Fruit fly (Drosophila melanogaster) whole organism, embryonic: ENCODE measurements around the gene Iris.

Experiments used
- Antp ChIP-seq: fragments of 200-800 bp; sonication (Bioruptor generic); optimal IDR thresholded peaks from 3 replicates; lab custom pipeline; 2016; ENCODE audit warnings: missing biosample characterization, missing genetic modification characterization
- Atf3 ChIP-seq: fragments of 200-800 bp; sonication (Bioruptor generic); optimal IDR thresholded peaks from 3 replicates; lab custom pipeline; 2016; ENCODE audit warnings: missing biosample characterization, missing genetic modification characterization
- Blimp-1 ChIP-seq: fragments of 200-800 bp; sonication (Bioruptor generic); optimal IDR thresholded peaks from 3 replicates; lab custom pipeline; 2018; ENCODE audit warnings: missing biosample characterization, missing genetic modification characterization, mild to moderate bottlenecking, moderate library complexity, missing genetic modification reagents
- CG11247 ChIP-seq: fragments of 200-800 bp; sonication (Bioruptor generic); IDR thresholded peaks from 2 replicates; pipeline ENCODE4 v1.3.6; 2022; ENCODE audit warnings: missing biosample characterization, missing genetic modification characterization
- CG11560 ChIP-seq: fragments of 200-800 bp; sonication (Bioruptor generic); IDR thresholded peaks from 3 replicates; pipeline ENCODE4 v1.3.6; 2022; ENCODE audit warnings: missing biosample characterization, missing genetic modification characterization
- CG12219 ChIP-seq: fragments of 200-800 bp; sonication (Bioruptor generic); optimal IDR thresholded peaks from 3 replicates; lab custom pipeline; 2018; ENCODE audit warnings: missing biosample characterization, mild to moderate bottlenecking, missing genetic modification characterization
- CG12391 ChIP-seq: fragments of 200-800 bp; sonication (Bioruptor generic); optimal IDR thresholded peaks from 3 replicates; lab custom pipeline; 2018; ENCODE audit warnings: missing biosample characterization, mild to moderate bottlenecking, missing genetic modification characterization, moderate library complexity
- CG13287 ChIP-seq: fragments of 200-800 bp; sonication (Bioruptor generic); IDR thresholded peaks from 2 replicates; pipeline ENCODE4 v1.3.6; 2022; ENCODE audit warnings: missing biosample characterization, missing genetic modification characterization; ENCODE audit not compliant: partially characterized antibody
- CG13624 ChIP-seq: fragments of 200-800 bp; sonication (Bioruptor generic); optimal IDR thresholded peaks from 2 replicates; lab custom pipeline; 2016; ENCODE audit warnings: missing biosample characterization, missing genetic modification characterization
- CG14965 ChIP-seq: fragments of 200-800 bp; sonication (Bioruptor generic); optimal IDR thresholded peaks from 2 replicates; lab custom pipeline; 2016; ENCODE audit warnings: missing biosample characterization, missing genetic modification characterization, borderline replicate concordance
- CG15269 ChIP-seq: fragments of 200-800 bp; sonication (Bioruptor generic); optimal IDR thresholded peaks from 2 replicates; lab custom pipeline; 2018; ENCODE audit warnings: missing biosample characterization, mild to moderate bottlenecking, missing genetic modification characterization, moderate library complexity
- CG17802 ChIP-seq: fragments of 200-800 bp; sonication (Bioruptor generic); optimal IDR thresholded peaks from 2 replicates; lab custom pipeline; 2018; ENCODE audit warnings: missing biosample characterization, mild to moderate bottlenecking, missing genetic modification characterization, moderate library complexity
- CG2202 ChIP-seq: fragments of 200-800 bp; sonication (Bioruptor generic); optimal IDR thresholded peaks from 2 replicates; lab custom pipeline; 2018; ENCODE audit warnings: missing biosample characterization, mild to moderate bottlenecking, missing genetic modification characterization
- CG33213 ChIP-seq: fragments of 200-800 bp; sonication (Bioruptor generic); optimal IDR thresholded peaks from 3 replicates; lab custom pipeline; 2016; ENCODE audit warnings: missing biosample characterization, missing genetic modification characterization
- CG42726 ChIP-seq: fragments of 200-800 bp; sonication (Bioruptor generic); IDR thresholded peaks from 2 replicates; pipeline ENCODE4 v1.3.6; 2022; ENCODE audit warnings: missing biosample characterization, missing genetic modification characterization; ENCODE audit not compliant: partially characterized antibody
- CG4404 ChIP-seq: fragments of 200-800 bp; sonication (Bioruptor generic); IDR thresholded peaks from 2 replicates; pipeline ENCODE4 v1.3.6; 2022; ENCODE audit warnings: missing biosample characterization, missing genetic modification characterization
- CG5180 ChIP-seq: fragments of 200-800 bp; sonication (Bioruptor generic); optimal IDR thresholded peaks from 3 replicates; lab custom pipeline; 2017; ENCODE audit warnings: missing biosample characterization, missing genetic modification characterization, mild to moderate bottlenecking, moderate library complexity, missing genetic modification reagents
- CG5953 ChIP-seq: fragments of 200-800 bp; sonication (Bioruptor generic); IDR thresholded peaks from 2 replicates; pipeline ENCODE4 v1.3.6; 2022; ENCODE audit warnings: missing biosample characterization, missing genetic modification characterization
- CG6254 ChIP-seq: fragments of 200-800 bp; sonication (Bioruptor generic); optimal IDR thresholded peaks from 3 replicates; lab custom pipeline; 2017; ENCODE audit warnings: mild to moderate bottlenecking, missing biosample characterization, missing genetic modification reagents, missing genetic modification characterization
- CG7745 ChIP-seq: fragments of 200-800 bp; sonication (Bioruptor generic); optimal IDR thresholded peaks from 2 replicates; lab custom pipeline; 2018; ENCODE audit warnings: missing biosample characterization, mild to moderate bottlenecking, missing genetic modification characterization, moderate library complexity
- CG7963 ChIP-seq: fragments of 200-800 bp; sonication (Bioruptor generic); IDR thresholded peaks from 3 replicates; pipeline ENCODE4 v1.3.6; 2022; ENCODE audit warnings: missing biosample characterization, missing genetic modification characterization; ENCODE audit not compliant: partially characterized antibody
- D19A ChIP-seq: fragments of 200-800 bp; optimal IDR thresholded peaks from 3 replicates; lab custom pipeline; 2019; ENCODE audit warnings: missing biosample characterization, mild to moderate bottlenecking, missing genetic modification characterization, moderate library complexity
- Dek ChIP-seq: fragments of 200-800 bp; sonication (Bioruptor generic); optimal IDR thresholded peaks from 3 replicates; lab custom pipeline; 2019; ENCODE audit warnings: missing biosample characterization, mild to moderate bottlenecking, missing genetic modification characterization, moderate library complexity
- GATAe ChIP-seq: fragments of 200-800 bp; sonication (Bioruptor generic); conservative IDR thresholded peaks from 2 replicates; pipeline ENCODE4 v1.3.6; 2022; ENCODE audit warnings: missing biosample characterization, missing genetic modification characterization
- Gug ChIP-seq: fragments of 200-800 bp; sonication (Bioruptor generic); IDR thresholded peaks from 4 replicates; pipeline ENCODE4 v1.3.6; 2022; ENCODE audit warnings: missing biosample characterization, missing genetic modification characterization
- H2.0 ChIP-seq: fragments of 200-800 bp; sonication (Bioruptor generic); IDR thresholded peaks from 2 replicates; pipeline ENCODE4 v1.3.6; 2022; ENCODE audit warnings: missing biosample characterization, missing genetic modification characterization
- Hr39 ChIP-seq: fragments of >200 bp; optimal IDR thresholded peaks from 2 replicates; lab custom pipeline; 2017
- Kr ChIP-seq: fragments of 200-800 bp; sonication (Bioruptor generic); optimal IDR thresholded peaks from 2 replicates; lab custom pipeline; 2017; ENCODE audit warnings: missing biosample characterization, mild to moderate bottlenecking, missing genetic modification characterization
- Max ChIP-seq: fragments of 200-800 bp; sonication (Bioruptor generic); optimal IDR thresholded peaks from 2 replicates; lab custom pipeline; 2016; ENCODE audit warnings: missing biosample characterization, mild to moderate bottlenecking, missing genetic modification characterization
- NK7.1 ChIP-seq: fragments of 200-800 bp; sonication (Bioruptor generic); optimal IDR thresholded peaks from 3 replicates; lab custom pipeline; 2016; ENCODE audit warnings: missing biosample characterization, missing genetic modification characterization
- Taf1 ChIP-seq: fragments of 200-800 bp; sonication (Bioruptor generic); IDR thresholded peaks from 2 replicates; pipeline ENCODE4 v1.3.6; 2022; ENCODE audit warnings: missing biosample characterization, missing genetic modification characterization
- caup ChIP-seq: fragments of 200-800 bp; sonication (Bioruptor generic); optimal IDR thresholded peaks from 3 replicates; lab custom pipeline; 2017; ENCODE audit warnings: missing biosample characterization, mild to moderate bottlenecking, missing genetic modification characterization, moderate library complexity; ENCODE audit not compliant: severe bottlenecking
- chinmo ChIP-seq: fragments of 200-800 bp; sonication (Bioruptor generic); IDR thresholded peaks from 4 replicates; pipeline ENCODE4 v1.3.6; 2022; ENCODE audit warnings: missing biosample characterization, missing genetic modification characterization; ENCODE audit not compliant: partially characterized antibody
- chn ChIP-seq: fragments of 200-800 bp; sonication (Bioruptor generic); optimal IDR thresholded peaks from 2 replicates; lab custom pipeline; 2016; ENCODE audit warnings: missing biosample characterization, missing genetic modification characterization
- crol ChIP-seq: fragments of 200-800 bp; sonication (Bioruptor generic); IDR thresholded peaks from 2 replicates; pipeline ENCODE4 v1.3.6; 2022; ENCODE audit warnings: missing biosample characterization, missing genetic modification characterization
- dan ChIP-seq: fragments of 200-800 bp; sonication (Bioruptor generic); IDR thresholded peaks from 2 replicates; pipeline ENCODE4 v1.3.6; 2022; ENCODE audit warnings: missing biosample characterization, missing genetic modification characterization
- dmrt99B ChIP-seq: fragments of 200-800 bp; sonication (Bioruptor generic); optimal IDR thresholded peaks from 2 replicates; lab custom pipeline; 2018; ENCODE audit warnings: missing biosample characterization, mild to moderate bottlenecking, missing genetic modification characterization, moderate library complexity
- gem ChIP-seq: fragments of 200-800 bp; sonication (Bioruptor generic); optimal IDR thresholded peaks from 2 replicates; lab custom pipeline; 2019; ENCODE audit warnings: missing biosample characterization, mild to moderate bottlenecking, missing genetic modification characterization, moderate library complexity
- gro ChIP-seq: fragments of 200-800 bp; sonication (Bioruptor generic); optimal IDR thresholded peaks from 2 replicates; lab custom pipeline; 2016; ENCODE audit warnings: missing biosample characterization, missing genetic modification characterization
- gt ChIP-seq: fragments of 200-800 bp; sonication (Bioruptor generic); IDR thresholded peaks from 2 replicates; pipeline ENCODE4 v1.3.6; 2022; ENCODE audit warnings: missing biosample characterization, missing genetic modification characterization
- ken ChIP-seq: fragments of 200-800 bp; sonication (Bioruptor generic); IDR thresholded peaks from 3 replicates; pipeline ENCODE4 v1.3.6; 2022; ENCODE audit warnings: missing biosample characterization, missing genetic modification characterization
- klu ChIP-seq: fragments of 200-800 bp; sonication (Bioruptor generic); IDR thresholded peaks from 2 replicates; pipeline ENCODE4 v1.3.6; 2022; ENCODE audit warnings: missing biosample characterization, missing genetic modification characterization
- mld ChIP-seq: fragments of 200-800 bp; sonication (Bioruptor generic); IDR thresholded peaks from 3 replicates; pipeline ENCODE4 v1.3.6; 2022; ENCODE audit warnings: missing biosample characterization, missing genetic modification characterization; ENCODE audit not compliant: partially characterized antibody
- p53 ChIP-seq: fragments of 200-800 bp; sonication (Bioruptor generic); optimal IDR thresholded peaks from 2 replicates; lab custom pipeline; 2016; ENCODE audit warnings: missing biosample characterization, missing genetic modification characterization
- pb ChIP-seq: fragments of 200-800 bp; sonication (Bioruptor generic); optimal IDR thresholded peaks from 3 replicates; lab custom pipeline; 2016; ENCODE audit warnings: missing biosample characterization, missing genetic modification characterization
- phol ChIP-seq: fragments of 200-800 bp; sonication (Bioruptor generic); optimal IDR thresholded peaks from 3 replicates; lab custom pipeline; 2018; ENCODE audit warnings: missing biosample characterization, mild to moderate bottlenecking, missing genetic modification characterization, moderate library complexity
- psq ChIP-seq: fragments of 200-800 bp; sonication (Bioruptor generic); optimal IDR thresholded peaks from 2 replicates; lab custom pipeline; 2017; ENCODE audit warnings: missing biosample characterization, missing genetic modification characterization
- tin ChIP-seq: fragments of 200-800 bp; sonication (Bioruptor generic); optimal IDR thresholded peaks from 3 replicates; lab custom pipeline; 2016; ENCODE audit warnings: missing biosample characterization, missing genetic modification characterization
- tx ChIP-seq: fragments of 200-800 bp; sonication (Bioruptor generic); optimal IDR thresholded peaks from 2 replicates; lab custom pipeline; 2016; ENCODE audit warnings: missing biosample characterization, missing genetic modification characterization
- unc-4 ChIP-seq: fragments of 200-800 bp; sonication (Bioruptor generic); IDR thresholded peaks from 2 replicates; pipeline ENCODE4 v1.3.6; 2022; ENCODE audit warnings: missing biosample characterization, missing genetic modification characterization; ENCODE audit not compliant: partially characterized antibody

Gene Iris

dm6 chr2L:1172704-1173107 lies 38.8 kb upstream of the Iris start, which contains the start of the genes Charon and CG4887 (continued):
- peak; percentile 79 for TF ChIP-seq CG11247 (GFP tag; lab: Robert Waterston, UW)
- TF ChIP-seq CG33213, result peak; percentile 78
- peak; percentile 71 for TF ChIP-seq Dek
- no peak for TF ChIP-seq CG6254 (GFP tag; lab: Kevin White, UChicago)
- no peak for TF ChIP-seq dmrt99B (tag; lab: Kevin White, UChicago)
- TF ChIP-seq psq, result peak; percentile 23
- peak; percentile 51 for TF ChIP-seq CG2202 (tag; lab: Kevin White, UChicago)
- peak; percentile 77 for TF ChIP-seq ken (GFP tag; lab: Robert Waterston, UW)
- peak; percentile 33; the same call in 1 of the 2 replicates for TF ChIP-seq CG5953
- TF ChIP-seq NK7.1 (GFP tag; lab: Kevin White, UChicago), result peak; percentile 45
- TF ChIP-seq pb (GFP tag; lab: Kevin White, UChicago), result peak; percentile 55
- no peak for TF ChIP-seq Kr (GFP tag; lab: Kevin White, UChicago)
- TF ChIP-seq CG11560, result peak; percentile 74; the same call in 2 of the 3 replicates
- no peak for TF ChIP-seq chinmo
- no peak for TF ChIP-seq D19A (tag; lab: Kevin White, UChicago)
- TF ChIP-seq phol (tag; lab: Kevin White, UChicago), result peak; percentile 89
- TF ChIP-seq dan (GFP tag; lab: Robert Waterston, UW), result no peak
- TF ChIP-seq CG12391 (tag; lab: Kevin White, UChicago), result peak; percentile 88
- TF ChIP-seq Gug (GFP tag; lab: Robert Waterston, UW), result peak; percentile 83
- TF ChIP-seq caup (GFP tag; lab: Kevin White, UChicago), result peak; percentile 73
- TF ChIP-seq GATAe (GFP tag; lab: Robert Waterston, UW), result peak; percentile 35; the same call in 1 of the 2 replicates
- TF ChIP-seq Blimp-1 (GFP tag; lab: Kevin White, UChicago), result no peak
- peak; percentile 76 for TF ChIP-seq Atf3 (GFP tag; lab: Kevin White, UChicago)
- TF ChIP-seq tin (GFP tag; lab: Kevin White, UChicago), result peak; percentile 87
- TF ChIP-seq gt (GFP tag; lab: Robert Waterston, UW), result peak; percentile 49; the same call in 1 of the 2 replicates
- peak; percentile 65; the same call in 1 of the 2 replicates for TF ChIP-seq Taf1
- no peak for TF ChIP-seq crol (GFP tag; lab: Robert Waterston, UW)
- no peak for TF ChIP-seq CG15269
- TF ChIP-seq Hr39 (lab: Kevin White, UChicago), result no peak
- peak; percentile 88 for TF ChIP-seq Max (GFP tag; lab: Kevin White, UChicago)
- TF ChIP-seq gem (tag; lab: Kevin White, UChicago), result no peak
- TF ChIP-seq CG7745, result no peak
- peak; percentile 83 for TF ChIP-seq gro (GFP tag; lab: Kevin White, UChicago)
- peak; percentile 80 for TF ChIP-seq CG13287 (GFP tag; lab: Robert Waterston, UW)
- no peak for TF ChIP-seq CG12219 (GFP tag; lab: Kevin White, UChicago)
- TF ChIP-seq CG17802 (tag; lab: Kevin White, UChicago), result peak; percentile 43
- peak; percentile 81 for TF ChIP-seq Antp (GFP tag; lab: Kevin White, UChicago)
- peak; percentile 82 for TF ChIP-seq CG13624
- peak; percentile 56 for TF ChIP-seq H2.0 (GFP tag; lab: Robert Waterston, UW)
- peak; percentile 68; the same call in 1 of the 2 replicates for TF ChIP-seq klu (GFP tag; lab: Robert Waterston, UW)
- peak; percentile 79 for TF ChIP-seq tx (GFP tag; lab: Kevin White, UChicago)
- peak; percentile 85 for TF ChIP-seq chn (GFP tag; lab: Kevin White, UChicago)
- TF ChIP-seq unc-4 (GFP tag; lab: Robert Waterston, UW), result peak; percentile 79
- TF ChIP-seq CG4404 (GFP tag; lab: Robert Waterston, UW), result peak; percentile 82
- TF ChIP-seq mld (GFP tag; lab: Robert Waterston, UW), result no peak
- no peak for TF ChIP-seq CG5180 (GFP tag; lab: Kevin White, UChicago)
- peak; percentile 4 for TF ChIP-seq p53 (GFP tag; lab: Kevin White, UChicago)
- 0 out of 3 replicates have a peak, but pooled peaks have one; percentile 28 for TF ChIP-seq CG7963 (GFP tag; lab: Robert Waterston, UW)
- TF ChIP-seq CG42726, result no peak
- TF ChIP-seq CG14965, result no peak
